Worm (Caenorhabditis elegans) whole organism, early embryonic: ENCODE measurements around the gene ubxn-2.

ENCODE experiments used
- F13C5.2 ChIP-seq: sonication (generic microtip); optimal IDR thresholded peaks from 2 replicates; lab custom pipeline; 2017; ENCODE audit warnings: mild to moderate bottlenecking, missing genetic modification characterization, inconsistent platforms, missing compliant biosample characterization
- ama-1 ChIP-seq: fragments of 150-350 bp; optimal IDR thresholded peaks from 2 replicates; lab custom pipeline; 2014
- ceh-13 ChIP-seq: fragments of 200-800 bp; sonication (Bioruptor generic); optimal IDR thresholded peaks from 2 replicates; lab custom pipeline; 2018; ENCODE audit warnings: mild to moderate bottlenecking, missing genetic modification characterization, missing compliant biosample characterization
- ceh-36 ChIP-seq: sonication (generic microtip); optimal IDR thresholded peaks from 2 replicates; lab custom pipeline; 2016; ENCODE audit warnings: missing genetic modification characterization, inconsistent platforms, missing compliant biosample characterization
- hmg-4 ChIP-seq: fragments of 200-800 bp; sonication (Bioruptor generic); optimal IDR thresholded peaks from 2 replicates; lab custom pipeline; 2018; ENCODE audit warnings: mild to moderate bottlenecking, missing genetic modification characterization, missing compliant biosample characterization
- sea-1 ChIP-seq: fragments of 200-800 bp; sonication (Bioruptor generic); conservative IDR thresholded peaks from 2 replicates; pipeline ENCODE4 v1.3.6; 2022; ENCODE audit warnings: missing genetic modification characterization, missing compliant biosample characterization

- no peak for TF ChIP-seq ama-1 (lab: Kevin White, UChicago)
- no peak for TF ChIP-seq sea-1 (GFP tag; lab: Robert Waterston, UW)
- no peak for TF ChIP-seq ceh-13 (GFP tag; lab: Kevin White, UChicago)
- no peak for TF ChIP-seq ceh-36 (tag; lab: Kevin White, UChicago)
- no peak for TF ChIP-seq F13C5.2 (tag; lab: Kevin White, UChicago)
- TF ChIP-seq hmg-4 (GFP tag; lab: Kevin White, UChicago): no peak
Measured at ce11 chrIV:2765048-2765708, 39.6 kb upstream of the ubxn-2 start.
